Worm (Caenorhabditis elegans) whole organism, L3 larva: ENCODE data around the gene C24A8.5.

ENCODE experiments used
- ceh-82 ChIP-seq: fragments of 150-350 bp; optimal IDR thresholded peaks from 2 replicates; lab custom pipeline; 2014; ENCODE audit warnings: missing biosample characterization, missing genetic modification characterization
- ceh-9 ChIP-seq: sonication (generic microtip); optimal IDR thresholded peaks from 2 replicates; lab custom pipeline; 2018; ENCODE audit warnings: missing biosample characterization, missing genetic modification characterization
- egl-27 ChIP-seq: sonication (generic microtip); optimal IDR thresholded peaks from 4 replicates; lab custom pipeline; 2017; ENCODE audit warnings: missing biosample characterization, missing genetic modification reagents, missing genetic modification characterization
- elt-3 ChIP-seq, 3 experiments: fragments of 150-350 bp in 1 of 3; sonication (generic microtip) in 2 of 3; optimal IDR thresholded peaks; 2 replicates in 2 of 3; 4 replicates in 1 of 3; lab custom pipeline; 2014 to 2017; ENCODE audit warnings: missing biosample characterization in 3 of 3, missing genetic modification characterization in 3 of 3
- hmg-11 ChIP-seq: sonication (generic microtip); optimal IDR thresholded peaks from 2 replicates; lab custom pipeline; 2016; ENCODE audit warnings: missing genetic modification characterization, missing compliant biosample characterization
- lsy-12 ChIP-seq: sonication (generic microtip); optimal IDR thresholded peaks from 2 replicates; lab custom pipeline; 2016; ENCODE audit warnings: mild to moderate bottlenecking, missing genetic modification characterization, missing compliant biosample characterization
- nfya-1 ChIP-seq: sonication (generic microtip); optimal IDR thresholded peaks from 2 replicates; lab custom pipeline; 2017; ENCODE audit warnings: missing genetic modification characterization, mild to moderate bottlenecking, missing compliant biosample characterization, antibody characterized with exemption, moderate library complexity; ENCODE audit not compliant: insufficient read depth
- nhr-23 ChIP-seq: fragments of 150-350 bp; optimal IDR thresholded peaks from 2 replicates; lab custom pipeline; 2014; ENCODE audit warnings: missing biosample characterization, missing genetic modification reagents, missing genetic modification characterization
- nhr-76 ChIP-seq: fragments of 150-350 bp; sonication (generic microtip); optimal IDR thresholded peaks from 5 replicates; lab custom pipeline; 2014; ENCODE audit warnings: missing biosample characterization, missing genetic modification characterization
- pha-4 ChIP-seq: fragments of 150-350 bp; optimal IDR thresholded peaks from 2 replicates; lab custom pipeline; 2014; ENCODE audit warnings: missing biosample characterization, missing genetic modification reagents, missing genetic modification characterization
- skn-1 ChIP-seq: fragments of 150-350 bp; optimal IDR thresholded peaks from 2 replicates; lab custom pipeline; 2014; ENCODE audit warnings: missing biosample characterization, missing genetic modification characterization
- unc-39 ChIP-seq: sonication (generic microtip); optimal IDR thresholded peaks from 4 replicates; lab custom pipeline; 2017; ENCODE audit warnings: missing biosample characterization, missing genetic modification characterization
- zag-1 ChIP-seq: fragments of 150-350 bp; optimal IDR thresholded peaks from 2 replicates; lab custom pipeline; 2014; ENCODE audit warnings: missing biosample characterization, missing genetic modification characterization

DNA sequence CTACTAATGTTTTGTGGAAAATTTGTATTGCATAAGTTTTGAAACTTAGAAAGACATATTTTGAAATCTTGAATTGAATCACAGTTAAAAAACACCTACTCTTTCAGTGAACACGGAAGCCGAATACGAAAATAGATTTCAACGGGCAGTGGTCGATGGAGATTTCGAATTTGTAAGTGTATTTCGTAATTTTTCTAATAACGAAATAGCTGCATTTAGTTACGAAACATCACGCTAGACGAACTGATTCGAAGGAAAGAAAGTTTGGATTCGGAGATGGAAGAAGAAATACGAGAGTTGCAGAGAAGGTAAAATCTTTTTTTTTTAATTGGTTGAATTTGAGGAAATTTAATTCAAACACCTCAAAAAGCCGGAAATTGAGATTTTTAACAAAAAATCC lies 14.0 kb upstream of the C24A8.5 start:
- TF ChIP-seq pha-4 (tag; lab: Kevin White, UChicago) (no peak), lsy-12 (tag; lab: Kevin White, UChicago) (no peak), nhr-23 (no peak), elt-3 (tag; optimal IDR thresholded peaks at IDR 0.05; lab: Kevin White, UChicago) (no peak), unc-39 (tag; lab: Kevin White, UChicago) (no peak), ceh-82 (tag; lab: Kevin White, UChicago) (no peak), nhr-76 (tag; lab: Kevin White, UChicago) (no peak), ceh-9 (tag; lab: Kevin White, UChicago) (no peak), skn-1 (tag; lab: Kevin White, UChicago) (no peak), hmg-11 (tag; lab: Kevin White, UChicago) (no peak), nfya-1 (tag; lab: Kevin White, UChicago) (no peak), zag-1 (tag; lab: Kevin White, UChicago) (no peak), egl-27 (no peak)
